Fruit fly (Drosophila melanogaster) whole organism, adult: Measurements from ENCODE around the gene CG14852.

Experiments used
- CG11617 ChIP-seq: fragments of 200-800 bp; sonication (Bioruptor generic); optimal IDR thresholded peaks from 2 replicates; lab custom pipeline; 2017; ENCODE audit warnings: mild to moderate bottlenecking, missing biosample characterization, missing genetic modification reagents, missing genetic modification characterization
- CG12768 ChIP-seq: fragments of 200-800 bp; sonication (Bioruptor generic); optimal IDR thresholded peaks from 2 replicates; lab custom pipeline; 2017; ENCODE audit warnings: missing biosample characterization, missing genetic modification characterization, mild to moderate bottlenecking, moderate library complexity, missing genetic modification reagents
- CG14711 ChIP-seq: fragments of 200-800 bp; sonication (Bioruptor generic); optimal IDR thresholded peaks from 2 replicates; lab custom pipeline; 2018; ENCODE audit warnings: missing biosample characterization, mild to moderate bottlenecking, missing genetic modification characterization, moderate library complexity
- CG1620 ChIP-seq: fragments of 200-800 bp; sonication (Bioruptor generic); optimal IDR thresholded peaks from 2 replicates; lab custom pipeline; 2016; ENCODE audit warnings: missing biosample characterization, missing genetic modification characterization
- CG33017 ChIP-seq: fragments of 200-800 bp; sonication (Bioruptor generic); optimal IDR thresholded peaks from 2 replicates; lab custom pipeline; 2018; ENCODE audit warnings: missing biosample characterization, mild to moderate bottlenecking, missing genetic modification characterization, moderate library complexity
- CG5204 ChIP-seq: fragments of 200-800 bp; sonication (Bioruptor generic); optimal IDR thresholded peaks from 2 replicates; lab custom pipeline; 2016; ENCODE audit warnings: missing biosample characterization, missing genetic modification characterization
- CG7045 ChIP-seq: fragments of 200-800 bp; sonication (Bioruptor generic); optimal IDR thresholded peaks from 2 replicates; lab custom pipeline; 2017; ENCODE audit warnings: missing biosample characterization, mild to moderate bottlenecking, missing genetic modification characterization
- CG7101 ChIP-seq: fragments of 200-800 bp; sonication (Bioruptor generic); optimal IDR thresholded peaks from 2 replicates; lab custom pipeline; 2018; ENCODE audit warnings: missing biosample characterization, mild to moderate bottlenecking, missing genetic modification characterization, moderate library complexity
- Clk ChIP-seq: fragments of 200-800 bp; sonication (Bioruptor generic); optimal IDR thresholded peaks from 2 replicates; lab custom pipeline; 2017; ENCODE audit warnings: missing biosample characterization, missing genetic modification characterization
- Crg-1 ChIP-seq: fragments of 200-800 bp; sonication (Bioruptor generic); optimal IDR thresholded peaks from 2 replicates; lab custom pipeline; 2016; ENCODE audit warnings: missing biosample characterization, missing genetic modification characterization
- Hr96 ChIP-seq: fragments of 200-800 bp; sonication (Bioruptor generic); optimal IDR thresholded peaks from 2 replicates; lab custom pipeline; 2016; ENCODE audit warnings: missing biosample characterization, missing genetic modification characterization
- Mnt ChIP-seq: fragments of 200-800 bp; sonication (Bioruptor generic); optimal IDR thresholded peaks from 2 replicates; lab custom pipeline; 2016; ENCODE audit warnings: missing biosample characterization, mild to moderate bottlenecking, missing genetic modification characterization
- bab1 ChIP-seq: fragments of 200-800 bp; sonication (Bioruptor generic); optimal IDR thresholded peaks from 3 replicates; lab custom pipeline; 2019; ENCODE audit warnings: missing biosample characterization, mild to moderate bottlenecking, missing genetic modification characterization, moderate library complexity
- cic ChIP-seq: fragments of 200-800 bp; sonication (Bioruptor generic); optimal IDR thresholded peaks from 2 replicates; lab custom pipeline; 2017; ENCODE audit warnings: missing biosample characterization, mild to moderate bottlenecking, missing genetic modification characterization, moderate library complexity
- cnc ChIP-seq, 2 experiments: fragments of >200 bp; optimal IDR thresholded peaks; 2 replicates each; lab custom pipeline; 2017
- kay ChIP-seq: fragments of 200-800 bp; sonication (Bioruptor generic); peaks from one replicate; lab custom pipeline; 2016; ENCODE audit warnings: missing biosample characterization, missing genetic modification characterization, borderline replicate concordance
- ovo ChIP-seq: fragments of 200-800 bp; sonication (Bioruptor generic); optimal IDR thresholded peaks from 2 replicates; lab custom pipeline; 2016; ENCODE audit warnings: missing biosample characterization, missing genetic modification characterization
- pad ChIP-seq: fragments of 200-800 bp; sonication (Bioruptor generic); optimal IDR thresholded peaks from 3 replicates; lab custom pipeline; 2017; ENCODE audit warnings: missing biosample characterization, missing genetic modification characterization, mild to moderate bottlenecking, moderate library complexity, missing genetic modification reagents
- tj ChIP-seq: fragments of 200-800 bp; sonication (Bioruptor generic); optimal IDR thresholded peaks from 3 replicates; lab custom pipeline; 2017; ENCODE audit warnings: missing biosample characterization, mild to moderate bottlenecking, missing genetic modification characterization, moderate library complexity
- toe ChIP-seq: fragments of 200-800 bp; sonication (Bioruptor generic); optimal IDR thresholded peaks from 2 replicates; lab custom pipeline; 2016; ENCODE audit warnings: missing biosample characterization, missing genetic modification characterization

CG14852 gene

DNA sequence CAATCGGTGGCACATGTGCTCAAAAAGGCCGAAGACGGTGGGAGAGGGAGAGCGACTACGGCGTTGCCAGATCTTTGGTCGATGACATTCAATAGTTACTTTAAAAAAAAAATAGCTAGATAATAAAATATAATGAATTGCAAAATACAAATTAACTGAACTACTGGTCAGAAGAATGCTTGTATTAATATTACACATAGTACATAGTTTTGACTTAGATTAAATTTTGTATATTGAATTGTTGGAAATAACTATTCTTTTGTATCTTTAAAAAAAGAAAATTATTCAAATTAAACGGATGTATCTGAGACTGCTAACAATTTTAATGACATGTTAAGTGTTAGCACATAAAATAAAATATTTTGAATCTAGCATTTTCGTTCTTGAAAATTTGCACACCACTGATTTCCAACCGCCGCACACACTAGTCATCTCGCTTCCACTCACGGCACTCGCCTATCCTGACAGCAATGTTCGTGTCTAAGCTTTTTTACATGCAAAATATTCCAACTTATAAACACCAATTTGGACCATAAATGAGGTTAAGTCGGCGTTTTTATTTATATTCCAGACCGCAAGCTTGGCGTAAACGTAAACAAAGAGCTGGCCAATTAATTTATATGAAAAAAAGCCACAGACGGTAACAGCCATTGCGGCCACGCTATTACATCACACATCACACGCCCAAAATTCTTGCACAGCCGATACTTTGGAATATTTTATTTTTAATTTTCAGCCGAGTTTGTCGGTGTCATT is 9.4 kb downstream of the CG14852 start:
- TF ChIP-seq CG14711 (tag; lab: Kevin White, UChicago) (peak; percentile 71), ovo (GFP tag; lab: Kevin White, UChicago) (no peak), bab1 (peak; percentile 39), CG7101 (tag; lab: Kevin White, UChicago) (peak; percentile 79), Clk (GFP tag; lab: Kevin White, UChicago) (peak; percentile 35), cic (GFP tag; lab: Kevin White, UChicago) (no peak), cnc (optimal IDR thresholded peaks at IDR 0.05; lab: Kevin White, UChicago) (peak in 1 of 2 experiments; percentile 16), Mnt (GFP tag; lab: Kevin White, UChicago) (peak; percentile 89), toe (GFP tag; lab: Kevin White, UChicago) (peak; percentile 69), CG33017 (tag; lab: Kevin White, UChicago) (peak; percentile 57), Hr96 (GFP tag; lab: Kevin White, UChicago) (peak; percentile 48), CG12768 (GFP tag; lab: Kevin White, UChicago) (peak; percentile 52), CG7045 (GFP tag; lab: Kevin White, UChicago) (peak; percentile 68), Crg-1 (GFP tag; lab: Kevin White, UChicago) (peak; percentile 39), CG5204 (GFP tag; lab: Kevin White, UChicago) (peak; percentile 35), pad (GFP tag; lab: Kevin White, UChicago) (peak; percentile 56), CG11617 (GFP tag; lab: Kevin White, UChicago) (peak; percentile 78), kay (peak; percentile 76), CG1620 (GFP tag; lab: Kevin White, UChicago) (peak; percentile 42), tj (peak; percentile 61)

DNA sequence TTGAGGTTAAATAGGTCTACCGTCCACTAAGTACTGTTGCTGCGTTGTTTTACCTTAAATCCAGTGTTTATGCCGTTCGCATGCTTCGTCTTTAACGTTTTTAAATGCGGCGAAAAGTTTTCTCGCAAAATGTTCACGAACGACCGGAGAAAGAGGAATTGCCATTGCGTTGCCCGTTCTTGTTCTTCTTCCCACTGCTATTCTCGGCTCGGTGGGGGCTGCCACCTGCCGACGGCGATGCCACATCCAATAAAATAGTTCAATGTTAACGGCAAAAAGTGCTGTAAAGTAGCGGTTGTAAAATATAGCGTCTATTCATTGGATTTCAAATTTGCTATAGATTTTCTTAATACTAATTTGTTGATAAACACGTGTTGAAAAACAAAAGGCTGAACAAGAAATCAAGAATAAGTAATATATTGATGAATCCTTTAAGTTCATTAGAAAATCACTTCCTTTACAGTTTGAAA is 10.0 kb downstream of the CG14852 start, which contains the start of gene CG7987:
Gene CG7987 (minus strand): TSS at position 170 of the 470 bp plus-strand sequence.
- TF ChIP-seq Clk (GFP tag; lab: Kevin White, UChicago) (no peak), CG11617 (GFP tag; lab: Kevin White, UChicago) (no peak), cic (GFP tag; lab: Kevin White, UChicago) (no peak), CG7045 (GFP tag; lab: Kevin White, UChicago) (no peak), tj (no peak), kay (no peak), bab1 (peak; percentile 19), ovo (GFP tag; lab: Kevin White, UChicago) (peak; percentile 50), CG14711 (tag; lab: Kevin White, UChicago) (no peak), Mnt (GFP tag; lab: Kevin White, UChicago) (peak; percentile 8), CG12768 (GFP tag; lab: Kevin White, UChicago) (no peak), cnc (optimal IDR thresholded peaks at IDR 0.05; lab: Kevin White, UChicago) (no peak), pad (GFP tag; lab: Kevin White, UChicago) (no peak), Hr96 (GFP tag; lab: Kevin White, UChicago) (no peak), Crg-1 (GFP tag; lab: Kevin White, UChicago) (peak; percentile 16), CG5204 (GFP tag; lab: Kevin White, UChicago) (no peak), CG7101 (tag; lab: Kevin White, UChicago) (peak; percentile 14), CG1620 (GFP tag; lab: Kevin White, UChicago) (no peak), toe (GFP tag; lab: Kevin White, UChicago) (no peak), CG33017 (tag; lab: Kevin White, UChicago) (no peak)

DNA sequence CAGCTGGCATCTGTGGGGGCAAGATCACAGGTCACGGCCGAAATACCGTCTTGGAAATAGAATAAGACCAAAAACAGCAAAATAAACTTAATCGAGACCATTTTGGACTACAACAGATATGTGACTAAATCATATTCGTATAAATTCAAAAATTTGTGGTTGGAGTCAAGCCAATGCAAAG is 10.7 kb downstream of the CG14852 start, which contains the start of gene CG44094:
Gene CG44094 (minus strand): TSS at position 101 of the 181 bp plus-strand sequence.
- no peak for TF ChIP-seq CG12768 (GFP tag; lab: Kevin White, UChicago)
- no peak for TF ChIP-seq CG14711 (tag; lab: Kevin White, UChicago)
- TF ChIP-seq Mnt (GFP tag; lab: Kevin White, UChicago), result no peak
- TF ChIP-seq pad (GFP tag; lab: Kevin White, UChicago), result no peak
- TF ChIP-seq cnc (optimal IDR thresholded peaks at IDR 0.05; lab: Kevin White, UChicago), result no peak
- TF ChIP-seq Hr96 (GFP tag; lab: Kevin White, UChicago), result no peak
- no peak for TF ChIP-seq bab1
- TF ChIP-seq cic (GFP tag; lab: Kevin White, UChicago), result no peak
- no peak for TF ChIP-seq CG11617 (GFP tag; lab: Kevin White, UChicago)
- no peak for TF ChIP-seq kay
- no peak for TF ChIP-seq CG33017 (tag; lab: Kevin White, UChicago)
- no peak for TF ChIP-seq Crg-1 (GFP tag; lab: Kevin White, UChicago)
- TF ChIP-seq Clk (GFP tag; lab: Kevin White, UChicago), result no peak
- no peak for TF ChIP-seq toe (GFP tag; lab: Kevin White, UChicago)
- no peak for TF ChIP-seq CG5204 (GFP tag; lab: Kevin White, UChicago)
- TF ChIP-seq CG7045 (GFP tag; lab: Kevin White, UChicago), result no peak

DNA sequence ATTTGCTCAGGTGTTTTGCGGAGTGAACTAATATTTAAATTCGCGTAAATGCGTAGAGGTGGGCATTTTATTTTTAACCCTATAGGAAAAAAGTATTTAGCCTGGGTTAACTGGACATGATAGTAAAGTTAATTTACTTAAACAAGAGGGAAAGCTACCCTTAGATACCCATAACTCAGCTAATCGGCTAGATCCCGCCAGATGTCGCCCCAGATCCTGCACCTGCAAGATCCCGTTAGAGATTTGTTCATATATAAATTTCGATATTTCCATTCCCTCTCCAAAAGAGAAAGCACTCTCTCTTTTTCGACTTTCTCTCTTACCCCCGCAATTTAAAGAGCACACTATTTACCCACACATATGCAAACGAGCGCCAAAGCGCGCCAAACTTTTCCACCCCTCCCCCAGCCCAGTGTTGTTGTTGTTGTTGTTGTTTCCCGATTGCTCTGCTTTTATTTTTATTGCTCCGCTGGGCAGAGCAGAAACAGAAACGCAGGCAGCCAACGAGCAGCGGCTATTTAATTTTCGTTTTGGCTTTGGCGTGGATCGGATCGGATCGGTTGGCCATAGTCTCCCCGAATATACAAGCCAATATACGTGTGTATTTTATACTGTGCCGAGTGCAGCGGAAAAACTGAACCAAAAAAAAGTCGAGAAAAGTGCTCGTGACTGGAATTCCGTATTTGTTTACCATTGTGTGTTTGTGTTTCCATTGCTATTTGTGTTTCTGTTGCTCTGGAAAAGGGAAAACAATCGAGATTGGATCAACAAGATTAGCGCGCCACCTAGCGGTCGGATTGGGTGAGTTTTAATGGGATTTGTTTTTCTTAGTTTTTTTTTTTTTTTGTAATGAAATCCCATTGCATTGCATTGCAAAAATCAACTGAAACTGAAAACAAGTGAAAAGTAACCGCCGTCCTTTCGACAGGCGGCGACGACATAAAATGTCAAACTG is 11.2 kb downstream of the CG14852 start, which contains the start of gene stumps:
Gene stumps (plus strand): TSS at position 526 of the 955 bp plus-strand sequence.
- TF ChIP-seq CG1620 (GFP tag; lab: Kevin White, UChicago), result no peak
- TF ChIP-seq CG12768 (GFP tag; lab: Kevin White, UChicago), result peak; percentile 47
